Worm (Caenorhabditis elegans) whole organism, early embryonic: ENCODE results near the gene M163.11.

ENCODE experiments used
- ama-1 ChIP-seq: fragments of 150-350 bp; optimal IDR thresholded peaks from 2 replicates; lab custom pipeline; 2014
- ceh-36 ChIP-seq: sonication (generic microtip); optimal IDR thresholded peaks from 2 replicates; lab custom pipeline; 2016; ENCODE audit warnings: missing genetic modification characterization, inconsistent platforms, missing compliant biosample characterization
- flt-1 ChIP-seq: fragments of 200-800 bp; sonication (Bioruptor generic); IDR thresholded peaks from 2 replicates; pipeline ENCODE4 v1.3.6; 2022; ENCODE audit warnings: missing genetic modification characterization, missing compliant biosample characterization
- sea-1 ChIP-seq: fragments of 200-800 bp; sonication (Bioruptor generic); conservative IDR thresholded peaks from 2 replicates; pipeline ENCODE4 v1.3.6; 2022; ENCODE audit warnings: missing genetic modification characterization, missing compliant biosample characterization
- tbx-11 ChIP-seq: fragments of 200-800 bp; sonication (Bioruptor generic); IDR thresholded peaks from 2 replicates; pipeline ENCODE4 v1.3.6; 2022; ENCODE audit warnings: missing genetic modification characterization, missing compliant biosample characterization

- TF ChIP-seq tbx-11 (GFP tag; lab: Robert Waterston, UW) (no peak), flt-1 (GFP tag; lab: Robert Waterston, UW) (no peak), sea-1 (GFP tag; lab: Robert Waterston, UW) (no peak), ama-1 (lab: Kevin White, UChicago) (no peak), ceh-36 (tag; lab: Kevin White, UChicago) (no peak)
Measured at ce11 chrX:14503282-14503681, 24.1 kb downstream of the M163.11 start.
